Fruit fly (Drosophila melanogaster) whole organism, prepupa: ENCODE results near the gene CG6769.

Experiments
- CG10631 ChIP-seq: fragments of 200-800 bp; sonication (Bioruptor generic); optimal IDR thresholded peaks from 2 replicates; lab custom pipeline; 2016; ENCODE audit warnings: missing biosample characterization, missing genetic modification characterization
- CG10669 ChIP-seq: fragments of 200-800 bp; sonication (Bioruptor generic); optimal IDR thresholded peaks from 3 replicates; lab custom pipeline; 2018; ENCODE audit warnings: missing biosample characterization, mild to moderate bottlenecking, missing genetic modification characterization, moderate library complexity
- CG11294 ChIP-seq: fragments of 200-800 bp; sonication (Bioruptor generic); IDR thresholded peaks from 2 replicates; pipeline ENCODE4 v1.3.6; 2022; ENCODE audit warnings: missing biosample characterization, missing genetic modification characterization
- CG11762 ChIP-seq: fragments of 200-800 bp; sonication (Bioruptor generic); optimal IDR thresholded peaks from 3 replicates; lab custom pipeline; 2016; ENCODE audit warnings: missing biosample characterization, missing genetic modification characterization; ENCODE audit not compliant: insufficient read depth
- CG11902 ChIP-seq: fragments of 200-800 bp; sonication (Bioruptor generic); optimal IDR thresholded peaks from 3 replicates; lab custom pipeline; 2016; ENCODE audit warnings: missing biosample characterization, missing genetic modification characterization
- CG15336 ChIP-seq: fragments of 200-800 bp; sonication (Bioruptor generic); IDR thresholded peaks from 2 replicates; pipeline ENCODE4 v1.3.6; 2022; ENCODE audit warnings: missing biosample characterization, missing genetic modification characterization
- CG1621 ChIP-seq: fragments of 200-800 bp; sonication (Bioruptor generic); optimal IDR thresholded peaks from 3 replicates; lab custom pipeline; 2018; ENCODE audit warnings: missing biosample characterization, mild to moderate bottlenecking, missing genetic modification characterization
- CG16779 ChIP-seq: fragments of 200-800 bp; sonication (Bioruptor generic); optimal IDR thresholded peaks from 3 replicates; lab custom pipeline; 2017; ENCODE audit warnings: missing biosample characterization, mild to moderate bottlenecking, missing genetic modification characterization
- CG31627 ChIP-seq: fragments of 200-800 bp; sonication (Bioruptor generic); optimal IDR thresholded peaks from 3 replicates; lab custom pipeline; 2016; ENCODE audit warnings: missing biosample characterization, missing genetic modification characterization
- CG32006 ChIP-seq: fragments of 200-800 bp; sonication (Bioruptor generic); optimal IDR thresholded peaks from 3 replicates; lab custom pipeline; 2017; ENCODE audit warnings: missing biosample characterization, mild to moderate bottlenecking, missing genetic modification characterization
- CG3919 ChIP-seq: fragments of 200-800 bp; sonication (Bioruptor generic); optimal IDR thresholded peaks from 3 replicates; lab custom pipeline; 2016; ENCODE audit warnings: missing biosample characterization, missing genetic modification characterization
- CG4318 ChIP-seq: fragments of 200-800 bp; sonication (Bioruptor generic); optimal IDR thresholded peaks from 3 replicates; lab custom pipeline; 2017; ENCODE audit warnings: missing biosample characterization, mild to moderate bottlenecking, missing genetic modification characterization
- CG6163 ChIP-seq: fragments of 200-800 bp; sonication (Bioruptor generic); IDR thresholded peaks from 3 replicates; pipeline ENCODE4 v1.3.6; 2022; ENCODE audit warnings: missing biosample characterization, missing genetic modification characterization
- CG6792 ChIP-seq: fragments of 200-800 bp; sonication (Bioruptor generic); optimal IDR thresholded peaks from 3 replicates; lab custom pipeline; 2016; ENCODE audit warnings: missing biosample characterization, missing genetic modification characterization
- CG6854 ChIP-seq: fragments of 200-800 bp; sonication (Bioruptor generic); optimal IDR thresholded peaks from 2 replicates; lab custom pipeline; 2017; ENCODE audit warnings: missing biosample characterization, mild to moderate bottlenecking, missing genetic modification characterization
- CG8119 ChIP-seq: fragments of 200-800 bp; sonication (Bioruptor generic); IDR thresholded peaks from 3 replicates; pipeline ENCODE4 v1.3.6; 2022; ENCODE audit warnings: missing biosample characterization, missing genetic modification characterization
- CG8319 ChIP-seq: fragments of 200-800 bp; sonication (Bioruptor generic); optimal IDR thresholded peaks from 3 replicates; lab custom pipeline; 2016; ENCODE audit warnings: missing biosample characterization, missing genetic modification characterization
- CG8632 ChIP-seq: fragments of 200-800 bp; sonication (Bioruptor generic); optimal IDR thresholded peaks from 3 replicates; lab custom pipeline; 2016; ENCODE audit warnings: missing biosample characterization, missing genetic modification characterization
- CG9139 ChIP-seq: fragments of 200-800 bp; sonication (Bioruptor generic); optimal IDR thresholded peaks from 3 replicates; lab custom pipeline; 2017; ENCODE audit warnings: missing biosample characterization, mild to moderate bottlenecking, missing genetic modification characterization
- Eip78C ChIP-seq: fragments of 200-800 bp; sonication (Bioruptor generic); peaks from one replicate; lab custom pipeline; 2016; ENCODE audit warnings: missing biosample characterization, missing genetic modification characterization
- Eip93F ChIP-seq: fragments of 200-800 bp; sonication (Bioruptor generic); optimal IDR thresholded peaks from 2 replicates; lab custom pipeline; 2016; ENCODE audit warnings: missing biosample characterization, mild to moderate bottlenecking, missing genetic modification characterization
- Ets21C ChIP-seq: fragments of 200-800 bp; sonication (Bioruptor generic); optimal IDR thresholded peaks from 3 replicates; lab custom pipeline; 2016; ENCODE audit warnings: missing biosample characterization, missing genetic modification characterization
- Ets96B ChIP-seq: fragments of 200-800 bp; optimal IDR thresholded peaks from 2 replicates; lab custom pipeline; 2019; ENCODE audit warnings: missing biosample characterization, mild to moderate bottlenecking, missing genetic modification characterization, moderate library complexity
- Gug ChIP-seq: fragments of 200-800 bp; sonication (Bioruptor generic); IDR thresholded peaks from 2 replicates; pipeline ENCODE4 v1.3.6; 2022; ENCODE audit warnings: missing biosample characterization, missing genetic modification characterization
- Hr38 ChIP-seq: sonication (Bioruptor generic); optimal IDR thresholded peaks from 2 replicates; lab custom pipeline; 2016; ENCODE audit warnings: missing biosample characterization, missing genetic modification characterization
- Hr4 ChIP-seq: fragments of 200-800 bp; sonication (Bioruptor generic); optimal IDR thresholded peaks from 3 replicates; lab custom pipeline; 2016; ENCODE audit warnings: missing biosample characterization, missing genetic modification characterization
- Lpt ChIP-seq: fragments of 200-800 bp; sonication (Bioruptor generic); optimal IDR thresholded peaks from 3 replicates; lab custom pipeline; 2016; ENCODE audit warnings: missing biosample characterization, missing genetic modification characterization
- Met ChIP-seq: fragments of 200-800 bp; sonication (Bioruptor generic); optimal IDR thresholded peaks from 3 replicates; lab custom pipeline; 2016; ENCODE audit warnings: missing biosample characterization, missing genetic modification characterization
- OdsH ChIP-seq: fragments of 200-800 bp; sonication (Bioruptor generic); optimal IDR thresholded peaks from 3 replicates; lab custom pipeline; 2016; ENCODE audit warnings: missing biosample characterization, missing genetic modification characterization
- Smox ChIP-seq: fragments of 200-800 bp; sonication (Bioruptor generic); optimal IDR thresholded peaks from 3 replicates; lab custom pipeline; 2016; ENCODE audit warnings: missing biosample characterization, missing genetic modification characterization
- Sox14 ChIP-seq: fragments of 200-800 bp; sonication (Bioruptor generic); optimal IDR thresholded peaks from 3 replicates; lab custom pipeline; 2016; ENCODE audit warnings: missing biosample characterization, missing genetic modification characterization
- Sox15 ChIP-seq: fragments of 200-800 bp; sonication (Bioruptor generic); optimal IDR thresholded peaks from 3 replicates; lab custom pipeline; 2016; ENCODE audit warnings: missing biosample characterization, missing genetic modification characterization
- achi ChIP-seq: fragments of 200-800 bp; sonication (Bioruptor generic); optimal IDR thresholded peaks from 3 replicates; lab custom pipeline; 2016; ENCODE audit warnings: missing biosample characterization, missing genetic modification characterization
- cyc ChIP-seq: fragments of 200-800 bp; sonication (Bioruptor generic); optimal IDR thresholded peaks from 3 replicates; lab custom pipeline; 2016; ENCODE audit warnings: missing biosample characterization, missing genetic modification characterization
- dac ChIP-seq: fragments of 200-800 bp; sonication (Bioruptor generic); optimal IDR thresholded peaks from 2 replicates; lab custom pipeline; 2017; ENCODE audit warnings: missing biosample characterization, mild to moderate bottlenecking, missing genetic modification characterization
- dsx ChIP-seq: fragments of 200-800 bp; optimal IDR thresholded peaks from 3 replicates; lab custom pipeline; 2019; ENCODE audit warnings: missing biosample characterization, mild to moderate bottlenecking, missing genetic modification characterization, moderate library complexity; ENCODE audit not compliant: poor library complexity, severe bottlenecking
- eg ChIP-seq: fragments of 200-800 bp; sonication (Bioruptor generic); IDR thresholded peaks from 3 replicates; pipeline ENCODE4 v1.3.6; 2022; ENCODE audit warnings: missing biosample characterization, missing genetic modification characterization
- net ChIP-seq: fragments of 200-800 bp; sonication (Bioruptor generic); optimal IDR thresholded peaks from 3 replicates; lab custom pipeline; 2016; ENCODE audit warnings: missing biosample characterization, missing genetic modification characterization
- pdm3 ChIP-seq: fragments of 200-800 bp; sonication (Bioruptor generic); optimal IDR thresholded peaks from 3 replicates; lab custom pipeline; 2016; ENCODE audit warnings: missing biosample characterization, missing genetic modification characterization
- salr ChIP-seq, 2 experiments: fragments of 200-800 bp; sonication (Bioruptor generic); optimal IDR thresholded peaks; 3 replicates each; lab custom pipeline; 2016 to 2018; ENCODE audit warnings: missing biosample characterization in 2 of 2, missing genetic modification characterization in 2 of 2, mild to moderate bottlenecking in 1 of 2
- ss ChIP-seq, 2 experiments: fragments of 200-800 bp; sonication (Bioruptor generic); optimal IDR thresholded peaks; 2 replicates in 1 of 2; 3 replicates in 1 of 2; lab custom pipeline; 2017 to 2018; ENCODE audit warnings: mild to moderate bottlenecking in 2 of 2, missing biosample characterization in 2 of 2, missing genetic modification characterization in 2 of 2, moderate library complexity in 1 of 2
- svp ChIP-seq: fragments of 200-800 bp; sonication (Bioruptor generic); peaks from one replicate; lab custom pipeline; 2016; ENCODE audit warnings: missing biosample characterization, missing genetic modification characterization
- vri ChIP-seq: fragments of 200-800 bp; sonication (Bioruptor generic); optimal IDR thresholded peaks from 3 replicates; lab custom pipeline; 2016; ENCODE audit warnings: missing biosample characterization, mild to moderate bottlenecking, missing genetic modification characterization

CG6769 gene

dm6 chrX:17832163-17833014 is 28.4 kb upstream of the CG6769 start (continued):
- TF ChIP-seq CG6854 (no peak), CG10631 (GFP tag; lab: Kevin White, UChicago) (no peak), CG16779 (tag; lab: Kevin White, UChicago) (no peak), cyc (no peak), CG6792 (GFP tag; lab: Kevin White, UChicago) (no peak), Ets21C (GFP tag; lab: Kevin White, UChicago) (no peak), CG6163 (0 out of 3 replicates have a peak, but pooled peaks have one; percentile 35), CG11762 (GFP tag; lab: Kevin White, UChicago) (no peak), CG10669 (GFP tag; lab: Kevin White, UChicago) (no peak), Smox (GFP tag; lab: Kevin White, UChicago) (no peak), Sox14 (no peak), CG31627 (GFP tag; lab: Kevin White, UChicago) (no peak), dac (GFP tag; lab: Kevin White, UChicago) (peak; percentile 22), CG15336 (GFP tag; lab: Robert Waterston, UW) (peak; percentile 57), Eip93F (GFP tag; lab: Kevin White, UChicago) (no peak), Hr38 (GFP tag; lab: Kevin White, UChicago) (no peak), Gug (GFP tag; lab: Robert Waterston, UW) (no peak), eg (GFP tag; lab: Robert Waterston, UW) (no peak), CG3919 (GFP tag; lab: Kevin White, UChicago) (no peak), CG8632 (GFP tag; lab: Kevin White, UChicago) (no peak), net (GFP tag; lab: Kevin White, UChicago) (no peak), ss (GFP tag; optimal IDR thresholded peaks at IDR 0.05; lab: Kevin White, UChicago) (no peak), Met (GFP tag; lab: Kevin White, UChicago) (peak; percentile 9), CG8119 (GFP tag; lab: Robert Waterston, UW) (peak; percentile 39; the same call in 1 of the 3 replicates)

dm6 chrX:17833986-17834385 is 26.8 kb upstream of the CG6769 start:
- TF ChIP-seq salr (GFP tag; optimal IDR thresholded peaks at IDR 0.05; lab: Kevin White, UChicago) (no peak), Eip78C (GFP tag; lab: Kevin White, UChicago) (peak; percentile 38), CG6163 (0 out of 3 replicates have a peak, but pooled peaks have one; percentile 16), eg (GFP tag; lab: Robert Waterston, UW) (0 out of 3 replicates have a peak, but pooled peaks have one; percentile 30)

- TF ChIP-seq Eip78C (GFP tag; lab: Kevin White, UChicago) (peak; percentile 40), Sox15 (no peak)
- TF ChIP-seq, all 60 proteins: peak for 1
Observed at dm6 chrX:17834754-17835153, 26.0 kb upstream of the CG6769 start.

dm6 chrX:17836420-17836932 is 24.3 kb upstream of the CG6769 start:
- TF ChIP-seq OdsH (GFP tag; lab: Kevin White, UChicago) (peak; percentile 58), Hr38 (GFP tag; lab: Kevin White, UChicago) (no peak), cyc (no peak), CG15336 (GFP tag; lab: Robert Waterston, UW) (peak; percentile 31; the same call in 1 of the 2 replicates), CG4318 (no peak), dac (GFP tag; lab: Kevin White, UChicago) (no peak), dsx (GFP tag; lab: Kevin White, UChicago) (peak; percentile 35), pdm3 (GFP tag; lab: Kevin White, UChicago) (no peak), CG1621 (tag; lab: Kevin White, UChicago) (no peak), CG11762 (GFP tag; lab: Kevin White, UChicago) (no peak), CG32006 (GFP tag; lab: Kevin White, UChicago) (peak; percentile 52), svp (no peak), CG3919 (GFP tag; lab: Kevin White, UChicago) (no peak), achi (GFP tag; lab: Kevin White, UChicago) (no peak), CG11902 (GFP tag; lab: Kevin White, UChicago) (no peak), Ets96B (tag; lab: Kevin White, UChicago) (peak; percentile 39), Lpt (GFP tag; lab: Kevin White, UChicago) (no peak), Ets21C (GFP tag; lab: Kevin White, UChicago) (no peak), net (GFP tag; lab: Kevin White, UChicago) (no peak), CG11294 (no peak), CG8119 (GFP tag; lab: Robert Waterston, UW) (0 out of 3 replicates have a peak, but pooled peaks have one; percentile 23), Hr4 (GFP tag; lab: Kevin White, UChicago) (peak; percentile 21), vri (GFP tag; lab: Kevin White, UChicago) (no peak), CG8319 (GFP tag; lab: Kevin White, UChicago) (no peak), CG9139 (GFP tag; lab: Kevin White, UChicago) (no peak)
